Fruit fly (Drosophila melanogaster) whole organism, embryonic: Measurements from ENCODE around the gene CG31817.

Experiments used
- Atf6 ChIP-seq: fragments of 200-800 bp; sonication (Bioruptor generic); IDR thresholded peaks from 2 replicates; pipeline ENCODE4 v1.3.6; 2022; ENCODE audit warnings: missing biosample characterization, missing genetic modification characterization
- CG10267 ChIP-seq: fragments of 200-800 bp; sonication (Bioruptor generic); optimal IDR thresholded peaks from 2 replicates; lab custom pipeline; 2018; ENCODE audit warnings: missing biosample characterization, mild to moderate bottlenecking, missing genetic modification characterization, moderate library complexity
- CG10462 ChIP-seq: fragments of 200-800 bp; sonication (Bioruptor generic); optimal IDR thresholded peaks from 2 replicates; lab custom pipeline; 2016; ENCODE audit warnings: missing biosample characterization, missing genetic modification characterization
- CG11504 ChIP-seq: fragments of 200-800 bp; sonication (Bioruptor generic); optimal IDR thresholded peaks from 3 replicates; lab custom pipeline; 2019; ENCODE audit warnings: missing biosample characterization, mild to moderate bottlenecking, missing genetic modification characterization, moderate library complexity
- CG12744 ChIP-seq: fragments of 200-800 bp; sonication (Bioruptor generic); optimal IDR thresholded peaks from 2 replicates; lab custom pipeline; 2016; ENCODE audit warnings: missing biosample characterization, missing genetic modification characterization
- CG17361 ChIP-seq: fragments of 200-800 bp; sonication (Bioruptor generic); IDR thresholded peaks from 3 replicates; pipeline ENCODE4 v1.3.6; 2022; ENCODE audit warnings: missing biosample characterization, missing genetic modification characterization
- CG2116 ChIP-seq: fragments of 200-800 bp; sonication (Bioruptor generic); optimal IDR thresholded peaks from 3 replicates; lab custom pipeline; 2018; ENCODE audit warnings: missing biosample characterization, mild to moderate bottlenecking, missing genetic modification characterization
- CG2678 ChIP-seq: fragments of 200-800 bp; sonication (Bioruptor generic); optimal IDR thresholded peaks from 3 replicates; lab custom pipeline; 2019; ENCODE audit warnings: missing biosample characterization, mild to moderate bottlenecking, missing genetic modification characterization, moderate library complexity
- CG31441 ChIP-seq: fragments of 200-800 bp; sonication (Bioruptor generic); IDR thresholded peaks from 2 replicates; pipeline ENCODE4 v1.3.6; 2022; ENCODE audit warnings: missing biosample characterization, missing genetic modification characterization
- CG32772 ChIP-seq: fragments of 200-800 bp; sonication (Bioruptor generic); IDR thresholded peaks from 2 replicates; pipeline ENCODE4 v1.3.6; 2022; ENCODE audit warnings: missing biosample characterization, missing genetic modification characterization
- CG3407 ChIP-seq: fragments of 200-800 bp; sonication (Bioruptor generic); optimal IDR thresholded peaks from 2 replicates; lab custom pipeline; 2018; ENCODE audit warnings: missing biosample characterization, mild to moderate bottlenecking, missing genetic modification characterization
- CG34224 ChIP-seq: fragments of 200-800 bp; sonication (Bioruptor generic); IDR thresholded peaks from 3 replicates; pipeline ENCODE4 v1.3.6; 2022; ENCODE audit warnings: missing biosample characterization, missing genetic modification characterization; ENCODE audit not compliant: partially characterized antibody
- CG4707 ChIP-seq: fragments of 200-800 bp; sonication (Bioruptor generic); optimal IDR thresholded peaks from 2 replicates; lab custom pipeline; 2018; ENCODE audit warnings: missing biosample characterization, mild to moderate bottlenecking, missing genetic modification characterization, moderate library complexity
- CG6683 ChIP-seq: fragments of 200-800 bp; sonication (Bioruptor generic); optimal IDR thresholded peaks from 2 replicates; lab custom pipeline; 2017; ENCODE audit warnings: missing biosample characterization, mild to moderate bottlenecking, missing genetic modification characterization, missing genetic modification reagents
- CG7839 ChIP-seq: fragments of 200-800 bp; sonication (Bioruptor generic); optimal IDR thresholded peaks from 3 replicates; lab custom pipeline; 2018; ENCODE audit warnings: missing biosample characterization, mild to moderate bottlenecking, missing genetic modification characterization, moderate library complexity
- CG7987 ChIP-seq: fragments of 200-800 bp; sonication (Bioruptor generic); optimal IDR thresholded peaks from 2 replicates; lab custom pipeline; 2018; ENCODE audit warnings: missing biosample characterization, mild to moderate bottlenecking, missing genetic modification characterization, moderate library complexity
- CG8359 ChIP-seq: fragments of 200-800 bp; sonication (Bioruptor generic); optimal IDR thresholded peaks from 2 replicates; lab custom pipeline; 2017; ENCODE audit warnings: missing biosample characterization, mild to moderate bottlenecking, missing genetic modification characterization, borderline replicate concordance
- CG8924 ChIP-seq: fragments of 200-800 bp; optimal IDR thresholded peaks from 3 replicates; lab custom pipeline; 2019; ENCODE audit warnings: missing biosample characterization, mild to moderate bottlenecking, missing genetic modification characterization, moderate library complexity
- CTCF ChIP-seq: fragments of 200-800 bp; sonication (Bioruptor generic); optimal IDR thresholded peaks from 2 replicates; lab custom pipeline; 2017; ENCODE audit warnings: missing biosample characterization, mild to moderate bottlenecking, missing genetic modification characterization, moderate library complexity
- CoRest ChIP-seq: fragments of 200-800 bp; sonication (Bioruptor generic); optimal IDR thresholded peaks from 3 replicates; lab custom pipeline; 2018; ENCODE audit warnings: missing biosample characterization, mild to moderate bottlenecking, missing genetic modification characterization, moderate library complexity
- Dek ChIP-seq: fragments of 200-800 bp; sonication (Bioruptor generic); optimal IDR thresholded peaks from 3 replicates; lab custom pipeline; 2019; ENCODE audit warnings: missing biosample characterization, mild to moderate bottlenecking, missing genetic modification characterization, moderate library complexity
- HHEX ChIP-seq: fragments of 200-800 bp; sonication (Bioruptor generic); optimal IDR thresholded peaks from 3 replicates; lab custom pipeline; 2017; ENCODE audit warnings: missing biosample characterization, mild to moderate bottlenecking, missing genetic modification characterization, missing genetic modification reagents
- Lhr ChIP-seq: fragments of 200-800 bp; sonication (Bioruptor generic); optimal IDR thresholded peaks from 3 replicates; lab custom pipeline; 2017; ENCODE audit warnings: mild to moderate bottlenecking, missing biosample characterization, missing genetic modification reagents, missing genetic modification characterization
- MESR4 ChIP-seq: fragments of 200-800 bp; sonication (Bioruptor generic); optimal IDR thresholded peaks from 2 replicates; lab custom pipeline; 2018; ENCODE audit warnings: missing biosample characterization, mild to moderate bottlenecking, missing genetic modification characterization, moderate library complexity
- Mrtf ChIP-seq: fragments of 200-800 bp; sonication (Bioruptor generic); IDR thresholded peaks from 3 replicates; pipeline ENCODE4 v1.3.6; 2022; ENCODE audit warnings: missing biosample characterization, missing genetic modification characterization
- Oli ChIP-seq: fragments of 200-800 bp; sonication (Bioruptor generic); optimal IDR thresholded peaks from 2 replicates; lab custom pipeline; 2018; ENCODE audit warnings: missing biosample characterization, mild to moderate bottlenecking, missing genetic modification characterization, moderate library complexity
- Poxn ChIP-seq: fragments of 200-800 bp; sonication (Bioruptor generic); IDR thresholded peaks from 2 replicates; pipeline ENCODE4 v1.3.6; 2022; ENCODE audit warnings: missing biosample characterization, missing genetic modification characterization
- Ptx1 ChIP-seq: fragments of 200-800 bp; sonication (Bioruptor generic); IDR thresholded peaks from 2 replicates; pipeline ENCODE4 v1.3.6; 2022; ENCODE audit warnings: missing biosample characterization, missing genetic modification characterization
- bbx ChIP-seq: fragments of 200-800 bp; sonication (Bioruptor generic); IDR thresholded peaks from 2 replicates; pipeline ENCODE4 v1.3.6; 2022; ENCODE audit warnings: missing biosample characterization, missing genetic modification characterization; ENCODE audit not compliant: partially characterized antibody
- btn ChIP-seq: fragments of 200-800 bp; sonication (Bioruptor generic); optimal IDR thresholded peaks from 2 replicates; lab custom pipeline; 2016; ENCODE audit warnings: missing biosample characterization, missing genetic modification characterization
- disco-r ChIP-seq: fragments of 200-800 bp; sonication (Bioruptor generic); optimal IDR thresholded peaks from 2 replicates; lab custom pipeline; 2016; ENCODE audit warnings: missing biosample characterization, missing genetic modification characterization
- fd96Cb ChIP-seq: fragments of 200-800 bp; sonication (Bioruptor generic); optimal IDR thresholded peaks from 2 replicates; lab custom pipeline; 2018; ENCODE audit warnings: missing biosample characterization, mild to moderate bottlenecking, missing genetic modification characterization, moderate library complexity
- gcm ChIP-seq: fragments of 200-800 bp; sonication (Bioruptor generic); optimal IDR thresholded peaks from 2 replicates; lab custom pipeline; 2019; ENCODE audit warnings: missing biosample characterization, mild to moderate bottlenecking, missing genetic modification characterization, moderate library complexity
- grau ChIP-seq: fragments of 200-800 bp; optimal IDR thresholded peaks from 3 replicates; lab custom pipeline; 2019; ENCODE audit warnings: missing biosample characterization, mild to moderate bottlenecking, missing genetic modification characterization, moderate library complexity
- gsb ChIP-seq: fragments of 200-800 bp; sonication (Bioruptor generic); IDR thresholded peaks from 2 replicates; pipeline ENCODE4 v1.3.6; 2022; ENCODE audit warnings: missing biosample characterization, missing genetic modification characterization
- lola ChIP-seq, 3 experiments: fragments of >200 bp in 2 of 3; fragments of 200-800 bp in 1 of 3; sonication (Bioruptor generic) in 1 of 3; optimal IDR thresholded peaks; 2 replicates each; lab custom pipeline; 2017 to 2019; ENCODE audit warnings: missing biosample characterization in 3 of 3, missing genetic modification characterization in 3 of 3, mild to moderate bottlenecking in 1 of 3, moderate library complexity in 1 of 3
- nerfin-1 ChIP-seq: fragments of 200-800 bp; sonication (Bioruptor generic); optimal IDR thresholded peaks from 3 replicates; lab custom pipeline; 2019; ENCODE audit warnings: missing biosample characterization, mild to moderate bottlenecking, missing genetic modification characterization, moderate library complexity
- pfk ChIP-seq: fragments of 200-800 bp; sonication (Bioruptor generic); optimal IDR thresholded peaks from 2 replicates; lab custom pipeline; 2018; ENCODE audit warnings: missing biosample characterization, mild to moderate bottlenecking, missing genetic modification characterization, moderate library complexity
- phol ChIP-seq: fragments of 200-800 bp; sonication (Bioruptor generic); optimal IDR thresholded peaks from 3 replicates; lab custom pipeline; 2018; ENCODE audit warnings: missing biosample characterization, mild to moderate bottlenecking, missing genetic modification characterization, moderate library complexity
- prd ChIP-seq, 3 experiments: fragments of >200 bp in 2 of 3; fragments of 200-800 bp in 1 of 3; sonication (Bioruptor generic) in 1 of 3; optimal IDR thresholded peaks in 2 of 3; IDR thresholded peaks in 1 of 3; 2 replicates in 2 of 3; 3 replicates in 1 of 3; pipeline versions ENCODE4 v1.3.6 to Lab custom; 2017 to 2022; ENCODE audit warnings: missing biosample characterization in 1 of 3, missing genetic modification characterization in 1 of 3
- trem ChIP-seq: fragments of 200-800 bp; optimal IDR thresholded peaks from 3 replicates; lab custom pipeline; 2019; ENCODE audit warnings: missing biosample characterization, mild to moderate bottlenecking, missing genetic modification characterization, moderate library complexity
- tx ChIP-seq: fragments of 200-800 bp; sonication (Bioruptor generic); optimal IDR thresholded peaks from 2 replicates; lab custom pipeline; 2016; ENCODE audit warnings: missing biosample characterization, missing genetic modification characterization
- zen2 ChIP-seq: fragments of 200-800 bp; sonication (Bioruptor generic); IDR thresholded peaks from 3 replicates; pipeline ENCODE4 v1.3.6; 2022; ENCODE audit warnings: missing biosample characterization, missing genetic modification characterization; ENCODE audit not compliant: partially characterized antibody

CG31817 gene

DNA sequence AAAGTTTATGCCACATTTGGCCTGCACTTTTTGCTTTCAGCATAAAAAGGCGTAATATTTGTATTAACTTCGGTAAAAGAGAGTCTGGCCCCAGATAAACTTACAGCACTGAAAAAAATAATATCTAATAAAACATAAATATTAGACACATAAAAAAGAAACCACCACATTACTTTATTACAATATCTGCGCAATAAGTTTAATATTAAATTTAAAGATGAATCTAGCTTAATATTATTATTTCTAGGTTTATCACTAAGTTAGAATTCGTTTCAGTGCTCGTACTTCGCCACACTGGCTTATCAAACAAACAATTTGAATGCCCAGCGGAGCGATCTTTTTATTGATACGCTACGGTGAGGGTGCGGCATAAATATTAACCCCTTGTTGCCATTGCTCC lies 20.2 kb upstream of the CG31817 start (continued):
- TF ChIP-seq Oli (tag; lab: Kevin White, UChicago) (peak; percentile 17), CG10267 (peak; percentile 29), Ptx1 (GFP tag; lab: Robert Waterston, UW) (0 out of 2 replicates have a peak, but pooled peaks have one; percentile 46), HHEX (GFP tag; lab: Kevin White, UChicago) (peak; percentile 11), Poxn (GFP tag; lab: Robert Waterston, UW) (no peak), CG7839 (tag; lab: Kevin White, UChicago) (peak; percentile 38), CG12744 (GFP tag; lab: Kevin White, UChicago) (no peak), phol (tag; lab: Kevin White, UChicago) (peak; percentile 38), CG11504 (tag; lab: Kevin White, UChicago) (no peak), CG8359 (GFP tag; lab: Kevin White, UChicago) (no peak), tx (GFP tag; lab: Kevin White, UChicago) (no peak), CG3407 (GFP tag; lab: Kevin White, UChicago) (no peak), Lhr (GFP tag; lab: Kevin White, UChicago) (no peak), disco-r (GFP tag; lab: Kevin White, UChicago) (no peak), gsb (GFP tag; lab: Robert Waterston, UW) (no peak), gcm (GFP tag; lab: Kevin White, UChicago) (peak; percentile 31), CG7987 (GFP tag; lab: Kevin White, UChicago) (no peak), CG2678 (tag; lab: Kevin White, UChicago) (peak; percentile 60), CG32772 (no peak), lola (GFP tag; optimal IDR thresholded peaks at IDR 0.05; lab: Kevin White, UChicago) (peak in 1 of 3 experiments; percentile 6), MESR4 (no peak), CG4707 (no peak), btn (GFP tag; lab: Kevin White, UChicago) (no peak), CoRest (tag; lab: Kevin White, UChicago) (peak; percentile 16), CG8924 (tag; lab: Kevin White, UChicago) (peak; percentile 35), CG6683 (no peak), Atf6 (no peak), zen2 (no peak), CG17361 (no peak), trem (tag; lab: Kevin White, UChicago) (peak; percentile 29), Dek (tag; lab: Kevin White, UChicago) (no peak), nerfin-1 (tag; lab: Kevin White, UChicago) (peak; percentile 8), CG34224 (GFP tag; lab: Robert Waterston, UW) (no peak), grau (peak; percentile 36), prd (optimal IDR thresholded peaks at IDR 0.05; lab: Kevin White, UChicago) (no peak), prd (GFP tag; IDR thresholded peaks at IDR 0.05; lab: Robert Waterston, UW) (peak; percentile 41; the same call in 1 of the 3 replicates), CG10462 (no peak), CG2116 (no peak), pfk (GFP tag; lab: Kevin White, UChicago) (no peak), bbx (GFP tag; lab: Robert Waterston, UW) (no peak), CG31441 (GFP tag; lab: Robert Waterston, UW) (peak; percentile 50; the same call in 1 of the 2 replicates), CTCF (GFP tag; lab: Kevin White, UChicago) (no peak), Mrtf (GFP tag; lab: Robert Waterston, UW) (no peak), fd96Cb (tag; lab: Kevin White, UChicago) (peak; percentile 24)
- TF ChIP-seq, all 482 proteins: peak for 73
